Worm (Caenorhabditis elegans): ENCODE data around the gene F40A3.3.

F40A3.3 gene

ce11 chrV:7876881-7877475, at the start of gene F40A3.3:
Gene F40A3.3, plus strand, starts transcription at chrV:7877444.
- TF ChIP-seq ces-1 (GFP tag; optimal IDR thresholded peaks at IDR 0.05) = no peak
- no peak for TF ChIP-seq pha-4 (tag; optimal IDR thresholded peaks at IDR 0.05)
- no peak for TF ChIP-seq nhr-237 (tag; optimal IDR thresholded peaks at IDR 0.05)
- no peak for TF ChIP-seq lin-32 (GFP tag; optimal IDR thresholded peaks at IDR 0.05)
- TF ChIP-seq snpc-4 (tag; optimal IDR thresholded peaks at IDR 0.05) = no peak
- TF ChIP-seq drap-1 (GFP tag; optimal IDR thresholded peaks at IDR 0.05) = no peak
- TF ChIP-seq ceh-83 (GFP tag; optimal IDR thresholded peaks at IDR 0.05) = no peak
- no peak for TF ChIP-seq ceh-43 (GFP tag; optimal IDR thresholded peaks at IDR 0.05)
- TF ChIP-seq bed-3 (GFP tag; optimal IDR thresholded peaks at IDR 0.05) = no peak
- TF ChIP-seq zip-8 (tag; optimal IDR thresholded peaks at IDR 0.05) = no peak
- TF ChIP-seq lsy-2 (tag; optimal IDR thresholded peaks at IDR 0.05) = no peak
- TF ChIP-seq ham-2 (GFP tag; optimal IDR thresholded peaks at IDR 0.05) = no peak
- no peak for TF ChIP-seq M03D4.4 (tag; optimal IDR thresholded peaks at IDR 0.05)
- TF ChIP-seq mab-5 (tag; optimal IDR thresholded peaks at IDR 0.05) = no peak
- TF ChIP-seq nhr-12 (tag; optimal IDR thresholded peaks at IDR 0.05) = no peak

- TF ChIP-seq nhr-12 (tag; optimal IDR thresholded peaks at IDR 0.05) = no peak
- TF ChIP-seq snpc-4 (tag; optimal IDR thresholded peaks at IDR 0.05) = no peak
- TF ChIP-seq unc-62 (GFP tag; optimal IDR thresholded peaks at IDR 0.05) = no peak
- no peak for TF ChIP-seq ceh-39 (tag; optimal IDR thresholded peaks at IDR 0.05)
- no peak for TF ChIP-seq lin-32 (GFP tag; optimal IDR thresholded peaks at IDR 0.05)
- TF ChIP-seq elt-1 (tag; optimal IDR thresholded peaks at IDR 0.05; ENCODE audit: borderline replicate concordance, insufficient read depth) = no peak
- no peak for TF ChIP-seq pha-4 (tag; optimal IDR thresholded peaks at IDR 0.05)
- TF ChIP-seq drap-1 (GFP tag; optimal IDR thresholded peaks at IDR 0.05) = no peak
- TF ChIP-seq ceh-83 (GFP tag; optimal IDR thresholded peaks at IDR 0.05) = no peak
- no peak for TF ChIP-seq mep-1 (tag; optimal IDR thresholded peaks at IDR 0.05)
- no peak for TF ChIP-seq bed-3 (GFP tag; optimal IDR thresholded peaks at IDR 0.05)
- no peak for TF ChIP-seq ces-1 (GFP tag; optimal IDR thresholded peaks at IDR 0.05)
- TF ChIP-seq tbx-8 (GFP tag; optimal IDR thresholded peaks at IDR 0.05) = no peak
- TF ChIP-seq ztf-11 (tag; optimal IDR thresholded peaks at IDR 0.05) = no peak
- no peak for TF ChIP-seq mls-2 (tag; optimal IDR thresholded peaks at IDR 0.05)
- TF ChIP-seq nhr-237 (tag; optimal IDR thresholded peaks at IDR 0.05) = no peak
- TF ChIP-seq ham-2 (GFP tag; optimal IDR thresholded peaks at IDR 0.05) = no peak
Observed at ce11 chrV:7830952-7831351, 46.3 kb upstream of the F40A3.3 start.

- TF ChIP-seq pha-4 (tag; optimal IDR thresholded peaks at IDR 0.05) (no peak), mab-5 (tag; optimal IDR thresholded peaks at IDR 0.05) (no peak), lin-32 (GFP tag; optimal IDR thresholded peaks at IDR 0.05) (no peak), zip-8 (tag; optimal IDR thresholded peaks at IDR 0.05) (peak; percentile 64), unc-39 (tag; optimal IDR thresholded peaks at IDR 0.05) (no peak), ceh-39 (tag; optimal IDR thresholded peaks at IDR 0.05) (no peak), blmp-1 (tag; optimal IDR thresholded peaks at IDR 0.05) (no peak), mep-1 (tag; optimal IDR thresholded peaks at IDR 0.05) (no peak)
Observed at ce11 chrV:7836911-7837310, 40.3 kb upstream of the F40A3.3 start, which contains the start of gene txt-5. Gene txt-5, minus strand, starts transcription at chrV:7837134.

ce11 chrV:7837809-7838208, 39.4 kb upstream of the F40A3.3 start, which contains the start of gene ttr-33:
Gene ttr-33, minus strand, starts transcription at chrV:7837909.
- TF ChIP-seq ceh-83 (GFP tag; optimal IDR thresholded peaks at IDR 0.05) (no peak), ces-1 (GFP tag; optimal IDR thresholded peaks at IDR 0.05) (no peak), ztf-11 (tag; optimal IDR thresholded peaks at IDR 0.05) (no peak), bed-3 (GFP tag; optimal IDR thresholded peaks at IDR 0.05) (no peak), ceh-43 (GFP tag; optimal IDR thresholded peaks at IDR 0.05) (no peak), nhr-2 (tag; optimal IDR thresholded peaks at IDR 0.05) (no peak), unc-120 (tag; optimal IDR thresholded peaks at IDR 0.05; ENCODE audit: poor library complexity, severe bottlenecking) (no peak), mls-2 (tag; optimal IDR thresholded peaks at IDR 0.05) (no peak), mep-1 (tag; optimal IDR thresholded peaks at IDR 0.05) (no peak), flh-1 (GFP tag; optimal IDR thresholded peaks at IDR 0.05) (no peak), cnd-1 (tag; optimal IDR thresholded peaks at IDR 0.05) (no peak), ham-2 (GFP tag; optimal IDR thresholded peaks at IDR 0.05) (no peak), unc-62 (GFP tag; optimal IDR thresholded peaks at IDR 0.05) (no peak), zip-8 (tag; optimal IDR thresholded peaks at IDR 0.05) (no peak), tbx-8 (GFP tag; optimal IDR thresholded peaks at IDR 0.05) (no peak), blmp-1 (tag; optimal IDR thresholded peaks at IDR 0.05) (no peak), elt-1 (tag; optimal IDR thresholded peaks at IDR 0.05; ENCODE audit: borderline replicate concordance, insufficient read depth) (no peak)

ce11 chrV:7839485-7839884, 37.8 kb upstream of the F40A3.3 start, which contains the start of gene C37C3.12:
Gene C37C3.12, minus strand, starts transcription at chrV:7839585.
- TF ChIP-seq drap-1 (GFP tag; optimal IDR thresholded peaks at IDR 0.05) = no peak
- no peak for TF ChIP-seq zip-8 (tag; optimal IDR thresholded peaks at IDR 0.05)
- TF ChIP-seq M03D4.4 (tag; optimal IDR thresholded peaks at IDR 0.05) = no peak
- TF ChIP-seq mep-1 (tag; optimal IDR thresholded peaks at IDR 0.05) = no peak
- no peak for TF ChIP-seq unc-62 (GFP tag; optimal IDR thresholded peaks at IDR 0.05)
- no peak for TF ChIP-seq unc-39 (tag; optimal IDR thresholded peaks at IDR 0.05)
- TF ChIP-seq sptf-1 (tag; optimal IDR thresholded peaks at IDR 0.05) = no peak

All from whole organism, mixed stage, embryonic.